Worm (Caenorhabditis elegans): Measurements from ENCODE around the gene cpg-20.

DNA sequence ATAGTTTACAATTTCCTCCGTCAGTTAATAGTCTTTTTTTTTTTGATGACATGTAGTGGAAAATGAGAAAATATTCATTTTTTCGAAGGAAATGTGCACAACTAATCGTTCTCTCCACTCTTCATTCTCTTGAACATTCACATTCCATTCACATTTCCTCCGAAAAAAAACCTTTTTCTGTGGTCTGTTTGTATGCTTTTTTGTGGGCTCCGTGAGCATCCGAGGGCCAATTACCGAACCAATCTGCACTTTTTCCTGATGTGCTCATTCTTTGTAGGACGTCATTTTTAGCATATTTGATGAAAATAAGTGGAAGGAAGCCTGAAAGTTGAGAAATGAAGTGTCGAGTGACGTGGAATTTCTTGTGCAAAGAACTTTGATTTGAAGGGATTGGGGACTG, 16.3 kb downstream of the cpg-20 start:
- TF ChIP-seq ceh-62 (tag; optimal IDR thresholded peaks at IDR 0.05) = no peak
- TF ChIP-seq zip-2 (tag; optimal IDR thresholded peaks at IDR 0.05) = no peak
- no peak for TF ChIP-seq snpc-4 (tag; optimal IDR thresholded peaks at IDR 0.05)
- TF ChIP-seq R02D3.7 (tag; optimal IDR thresholded peaks at IDR 0.05) = no peak
- no peak for TF ChIP-seq dve-1 (tag; optimal IDR thresholded peaks at IDR 0.05; ENCODE audit: insufficient read depth)
